Worm (Caenorhabditis elegans): Measurements from ENCODE around the gene R08A2.5.

The R08A2.5 gene

DNA sequence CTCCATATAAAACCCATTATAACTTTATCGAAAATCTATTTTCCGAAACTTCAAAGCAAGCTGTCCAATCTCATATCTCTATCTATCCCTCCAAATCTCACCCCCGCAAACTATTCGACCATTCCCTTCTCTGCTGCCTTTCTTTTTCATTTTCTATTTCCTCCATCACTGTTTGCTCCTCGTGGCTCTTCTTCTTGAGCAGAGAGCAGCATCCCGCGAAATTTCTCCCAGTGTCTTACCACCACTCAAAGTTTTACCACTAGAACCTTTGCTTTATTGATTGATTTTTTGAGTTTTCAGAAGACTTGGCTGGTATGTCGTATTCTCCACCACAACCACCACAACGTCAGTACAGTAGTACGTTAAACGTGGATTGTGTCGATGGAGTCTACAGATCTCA lies 16.9 kb downstream of the R08A2.5 start, which contains the start of gene oig-3:
TSS of gene oig-3 (plus strand) at position 301 of the 400 bp plus-strand sequence.
- TF ChIP-seq tbx-37 (GFP tag; conservative IDR thresholded peaks at IDR 0.05), result no peak
- no peak for TF ChIP-seq tra-4 (tag; optimal IDR thresholded peaks at IDR 0.05)
- no peak for TF ChIP-seq hmg-4 (GFP tag; optimal IDR thresholded peaks at IDR 0.05)
- TF ChIP-seq hnd-1 (tag; optimal IDR thresholded peaks at IDR 0.05), result no peak
- TF ChIP-seq scrt-1 (GFP tag; IDR thresholded peaks at IDR 0.05), result no peak
- no peak for TF ChIP-seq sea-1 (GFP tag; conservative IDR thresholded peaks at IDR 0.05)
- no peak for TF ChIP-seq ceh-36 (tag; optimal IDR thresholded peaks at IDR 0.05)
- no peak for TF ChIP-seq ama-1 (optimal IDR thresholded peaks at IDR 0.05)
- no peak for TF ChIP-seq aly-1 (tag; optimal IDR thresholded peaks at IDR 0.05)
- no peak for TF ChIP-seq F13C5.2 (tag; optimal IDR thresholded peaks at IDR 0.05)
- no peak for TF ChIP-seq B0310.2 (tag; optimal IDR thresholded peaks at IDR 0.05)
- TF ChIP-seq hmbx-1 (tag; optimal IDR thresholded peaks at IDR 0.05), result no peak
- TF ChIP-seq pes-1 (GFP tag; IDR thresholded peaks at IDR 0.05), result no peak
- no peak for TF ChIP-seq ets-7 (tag; optimal IDR thresholded peaks at IDR 0.05)
- TF ChIP-seq tbx-11 (GFP tag; IDR thresholded peaks at IDR 0.05), result no peak
- no peak for TF ChIP-seq ceh-13 (GFP tag; optimal IDR thresholded peaks at IDR 0.05)
- no peak for TF ChIP-seq flt-1 (GFP tag; IDR thresholded peaks at IDR 0.05)

DNA sequence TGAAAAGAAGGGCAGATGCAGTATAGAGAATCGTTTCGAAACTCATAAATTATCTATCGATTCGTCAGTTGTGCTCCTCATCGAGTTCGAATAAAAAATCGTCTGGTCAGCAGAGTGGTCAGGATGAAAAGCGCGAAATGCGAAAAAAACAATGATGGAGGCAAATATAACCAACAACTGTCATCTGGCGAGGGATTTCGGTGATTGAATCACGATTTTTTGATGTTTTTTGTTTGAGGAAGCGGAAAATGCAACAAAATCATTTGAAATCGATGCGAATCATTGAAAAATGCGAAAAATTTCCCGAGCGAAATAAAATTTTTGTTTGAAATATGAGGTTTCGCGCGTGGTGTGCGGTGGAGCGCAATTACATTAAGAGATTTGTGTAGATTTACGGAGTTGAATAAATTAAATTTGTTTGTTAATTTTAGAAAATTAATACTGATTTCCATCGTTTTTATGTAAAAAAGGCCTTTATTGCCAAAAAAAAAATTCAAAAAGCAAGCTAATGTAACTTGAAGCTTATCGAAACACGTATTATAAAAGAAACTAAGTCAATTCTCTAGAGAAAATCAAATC lies 21.9 kb downstream of the R08A2.5 start, which contains the start of gene unc-61:
TSS of gene unc-61 (minus strand) at position 51 of the 579 bp plus-strand sequence.
- no peak for TF ChIP-seq aly-1 (tag; optimal IDR thresholded peaks at IDR 0.05)
- no peak for TF ChIP-seq scrt-1 (GFP tag; IDR thresholded peaks at IDR 0.05)
- TF ChIP-seq tra-4 (tag; optimal IDR thresholded peaks at IDR 0.05), result no peak
- TF ChIP-seq hmbx-1 (tag; optimal IDR thresholded peaks at IDR 0.05), result no peak
- TF ChIP-seq ceh-13 (GFP tag; optimal IDR thresholded peaks at IDR 0.05), result no peak
- TF ChIP-seq F13C5.2 (tag; optimal IDR thresholded peaks at IDR 0.05), result no peak
- no peak for TF ChIP-seq tbx-37 (GFP tag; conservative IDR thresholded peaks at IDR 0.05)

DNA sequence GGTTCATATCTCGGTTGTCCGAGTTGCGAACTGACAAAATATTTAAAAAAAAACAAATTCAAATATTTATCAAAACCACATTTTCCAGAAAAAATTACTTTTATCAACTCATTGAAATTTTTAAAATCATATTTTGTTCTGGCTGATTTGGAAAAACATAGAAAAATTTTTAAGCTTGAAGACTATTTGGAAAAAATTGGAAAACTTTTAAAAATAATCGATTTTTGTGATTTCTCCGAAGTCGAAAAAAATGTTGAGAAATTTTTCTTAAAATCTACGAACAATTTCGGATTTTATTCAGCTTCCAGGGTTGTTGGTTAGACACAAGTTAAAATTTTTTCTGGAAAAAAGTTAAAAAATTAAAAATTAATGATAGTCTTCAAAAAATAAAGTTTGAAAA lies 24.4 kb downstream of the R08A2.5 start, which contains the start of gene Y50E8A.5:
TSS of gene Y50E8A.5 (minus strand) at position 101 of the 400 bp plus-strand sequence.
- TF ChIP-seq tbx-37 (GFP tag; conservative IDR thresholded peaks at IDR 0.05) (no peak), ceh-36 (tag; optimal IDR thresholded peaks at IDR 0.05) (no peak), B0310.2 (tag; optimal IDR thresholded peaks at IDR 0.05) (no peak), ceh-13 (GFP tag; optimal IDR thresholded peaks at IDR 0.05) (no peak), sea-1 (GFP tag; conservative IDR thresholded peaks at IDR 0.05) (no peak), aly-1 (tag; optimal IDR thresholded peaks at IDR 0.05) (no peak), pes-1 (GFP tag; IDR thresholded peaks at IDR 0.05) (no peak), F13C5.2 (tag; optimal IDR thresholded peaks at IDR 0.05) (no peak), ama-1 (optimal IDR thresholded peaks at IDR 0.05) (no peak), tbx-11 (GFP tag; IDR thresholded peaks at IDR 0.05) (no peak), hmg-4 (GFP tag; optimal IDR thresholded peaks at IDR 0.05) (no peak), flt-1 (GFP tag; IDR thresholded peaks at IDR 0.05) (no peak), ets-7 (tag; optimal IDR thresholded peaks at IDR 0.05) (no peak), tra-4 (tag; optimal IDR thresholded peaks at IDR 0.05) (no peak), hmbx-1 (tag; optimal IDR thresholded peaks at IDR 0.05) (no peak)

DNA sequence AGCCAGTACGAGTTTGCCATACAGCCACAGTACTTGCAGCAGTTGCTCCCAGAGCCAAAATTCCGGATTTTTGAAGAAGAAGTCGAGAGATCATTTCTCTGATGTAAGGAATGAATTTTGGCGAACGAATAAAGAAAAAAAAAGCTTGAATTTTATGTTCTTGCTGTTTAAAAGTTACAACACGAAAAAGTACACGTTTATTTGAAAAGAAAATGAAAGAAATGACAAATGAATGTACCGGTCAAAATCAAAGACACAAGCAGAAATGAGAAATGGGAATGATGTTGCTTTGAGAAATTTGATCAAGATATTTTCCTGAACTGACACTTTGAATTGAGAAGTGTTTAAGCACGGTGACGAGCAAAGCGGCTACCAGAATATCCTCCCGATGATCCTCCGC lies 28.8 kb downstream of the R08A2.5 start, which contains the start of gene Y50E8A.6:
TSS of gene Y50E8A.6 (minus strand) at position 101 of the 400 bp plus-strand sequence.
- TF ChIP-seq tra-4 (tag; optimal IDR thresholded peaks at IDR 0.05) (no peak), ceh-36 (tag; optimal IDR thresholded peaks at IDR 0.05) (no peak), hmg-4 (GFP tag; optimal IDR thresholded peaks at IDR 0.05) (no peak)

DNA sequence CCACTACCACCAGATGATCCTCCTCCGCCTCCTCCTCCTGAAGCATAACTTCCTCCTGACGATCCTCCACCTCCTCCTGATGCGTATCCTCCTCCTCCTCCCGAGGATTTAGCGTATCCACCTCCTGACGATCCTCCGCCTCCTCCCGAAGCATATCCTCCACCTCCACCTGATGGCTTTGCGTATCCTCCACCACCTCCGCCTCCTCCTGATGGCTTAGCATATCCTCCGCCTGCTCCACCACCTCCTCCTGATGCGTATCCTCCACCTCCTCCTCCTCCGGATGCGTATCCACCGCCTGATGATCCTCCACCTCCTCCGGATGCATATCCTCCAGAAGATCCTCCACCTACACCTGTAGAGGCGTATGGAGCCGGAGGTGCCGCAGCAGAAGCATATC lies 32.4 kb downstream of the R08A2.5 start:
- TF ChIP-seq pes-1 (GFP tag; IDR thresholded peaks at IDR 0.05) (no peak), tra-4 (tag; optimal IDR thresholded peaks at IDR 0.05) (no peak), scrt-1 (GFP tag; IDR thresholded peaks at IDR 0.05) (no peak), tbx-37 (GFP tag; conservative IDR thresholded peaks at IDR 0.05) (no peak), B0310.2 (tag; optimal IDR thresholded peaks at IDR 0.05) (no peak), hmbx-1 (tag; optimal IDR thresholded peaks at IDR 0.05) (no peak), ets-7 (tag; optimal IDR thresholded peaks at IDR 0.05) (no peak), hnd-1 (tag; optimal IDR thresholded peaks at IDR 0.05) (no peak), ama-1 (optimal IDR thresholded peaks at IDR 0.05) (no peak), ceh-13 (GFP tag; optimal IDR thresholded peaks at IDR 0.05) (no peak), sea-1 (GFP tag; conservative IDR thresholded peaks at IDR 0.05) (no peak), aly-1 (tag; optimal IDR thresholded peaks at IDR 0.05) (no peak), hmg-4 (GFP tag; optimal IDR thresholded peaks at IDR 0.05) (no peak), F13C5.2 (tag; optimal IDR thresholded peaks at IDR 0.05) (no peak)

DNA sequence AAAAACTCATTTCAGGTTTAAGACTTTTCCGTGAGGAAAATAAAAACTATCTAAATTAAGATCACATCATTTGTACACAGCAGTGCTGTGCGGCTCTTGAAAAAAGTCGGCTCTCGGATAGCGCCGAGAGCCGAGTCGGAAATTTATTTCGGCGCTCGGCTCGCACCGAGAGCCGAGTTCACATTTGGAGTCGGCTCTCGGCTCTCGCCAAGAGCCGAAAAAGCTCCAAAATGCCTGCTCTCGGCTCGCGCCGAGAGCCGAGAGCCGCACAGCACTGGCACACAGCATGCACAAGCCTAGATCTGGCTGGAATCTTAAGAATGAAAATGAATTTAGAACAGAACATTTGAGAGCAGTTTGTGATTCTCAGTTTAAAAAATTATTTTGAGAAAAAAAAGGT lies 34.6 kb downstream of the R08A2.5 start:
- TF ChIP-seq hmg-4 (GFP tag; optimal IDR thresholded peaks at IDR 0.05) (no peak), sea-1 (GFP tag; conservative IDR thresholded peaks at IDR 0.05) (no peak), ceh-13 (GFP tag; optimal IDR thresholded peaks at IDR 0.05) (no peak), B0310.2 (tag; optimal IDR thresholded peaks at IDR 0.05) (no peak), tra-4 (tag; optimal IDR thresholded peaks at IDR 0.05) (no peak), hnd-1 (tag; optimal IDR thresholded peaks at IDR 0.05) (no peak), aly-1 (tag; optimal IDR thresholded peaks at IDR 0.05) (no peak), flt-1 (GFP tag; IDR thresholded peaks at IDR 0.05) (no peak), pes-1 (GFP tag; IDR thresholded peaks at IDR 0.05) (no peak), ets-7 (tag; optimal IDR thresholded peaks at IDR 0.05) (no peak), ceh-36 (tag; optimal IDR thresholded peaks at IDR 0.05) (no peak), tbx-37 (GFP tag; conservative IDR thresholded peaks at IDR 0.05) (no peak), F13C5.2 (tag; optimal IDR thresholded peaks at IDR 0.05) (no peak), scrt-1 (GFP tag; IDR thresholded peaks at IDR 0.05) (no peak), ama-1 (optimal IDR thresholded peaks at IDR 0.05) (no peak), tbx-11 (GFP tag; IDR thresholded peaks at IDR 0.05) (no peak), hmbx-1 (tag; optimal IDR thresholded peaks at IDR 0.05) (no peak)

DNA sequence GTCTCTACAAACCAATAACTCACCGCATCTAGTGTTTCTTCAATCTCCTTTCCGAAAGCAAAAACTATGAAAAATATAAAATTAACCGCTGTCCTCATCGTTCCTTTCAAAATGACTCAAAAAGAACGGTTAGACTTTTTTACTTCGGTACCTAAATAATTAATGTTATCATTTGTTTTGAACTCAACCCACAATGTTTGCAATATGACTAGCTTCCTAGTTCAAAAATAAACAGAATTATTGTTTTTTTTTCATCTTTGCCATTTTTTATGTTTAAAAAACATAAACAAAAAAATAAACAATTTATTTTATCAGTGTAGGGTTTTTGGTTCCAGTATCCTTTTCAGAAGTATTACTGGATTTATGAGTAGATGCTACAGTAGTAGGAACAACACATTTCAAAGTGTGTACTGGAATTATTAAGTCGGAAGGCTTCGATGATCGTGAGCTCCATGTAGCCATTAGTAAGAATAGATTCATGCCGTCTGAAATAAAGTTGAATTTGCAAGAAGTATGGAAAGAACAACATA lies 36.3 kb downstream of the R08A2.5 start, which contains the start of the genes lipl-8 and Y50E8A.22:
TSS of gene lipl-8 (minus strand) at position 101 of the 530 bp plus-strand sequence.
TSS of gene Y50E8A.22 (minus strand) at position 480 of the 530 bp plus-strand sequence.
- TF ChIP-seq aly-1 (tag; optimal IDR thresholded peaks at IDR 0.05) (no peak), tbx-37 (GFP tag; conservative IDR thresholded peaks at IDR 0.05) (no peak), hmbx-1 (tag; optimal IDR thresholded peaks at IDR 0.05) (no peak), ama-1 (optimal IDR thresholded peaks at IDR 0.05) (no peak), tbx-11 (GFP tag; IDR thresholded peaks at IDR 0.05) (no peak)

All from whole organism, early embryonic.